Worm (Caenorhabditis elegans) whole organism, L4/young adult: ENCODE measurements around the gene T23B5.6.

ENCODE experiments used
- W03F9.2 ChIP-seq: fragments of 150-350 bp; optimal IDR thresholded peaks from 2 replicates; lab custom pipeline; 2014; ENCODE audit warnings: missing biosample characterization, missing genetic modification characterization
- dao-5 ChIP-seq: sonication (generic microtip); optimal IDR thresholded peaks from 2 replicates; lab custom pipeline; 2016; ENCODE audit warnings: missing genotype, missing genetic modification characterization, moderate library complexity, missing compliant biosample characterization
- him-1 ChIP-seq: sonication (generic microtip); optimal IDR thresholded peaks from 2 replicates; lab custom pipeline; 2016; ENCODE audit warnings: missing genotype, missing genetic modification reagents, missing genetic modification characterization, missing compliant biosample characterization

- TF ChIP-seq him-1 (tag; lab: Kevin White, UChicago) (no peak), W03F9.2 (tag; lab: Kevin White, UChicago) (no peak), dao-5 (no peak)
Observed at ce11 chrIV:12653094-12653493, 23.9 kb downstream of the T23B5.6 start, which contains the start of the genes wdfy-3 and C26H9A.4.
